Fruit fly (Drosophila melanogaster): Measurements from ENCODE around the gene CG43861.

- TF ChIP-seq Myc (optimal IDR thresholded peaks at IDR 0.05) (no peak), Sin3A (optimal IDR thresholded peaks at IDR 0.05) (no peak), h (optimal IDR thresholded peaks at IDR 0.05) (no peak), ttk (optimal IDR thresholded peaks at IDR 0.05) (no peak)
Measured at dm6 chr2L:19943112-19943511, 74.0 kb downstream of the CG43861 start.

Data from Kc167 (cell line).